Worm (Caenorhabditis elegans) whole organism, midembryonic: ENCODE results near the gene Y54G9A.7.

Experiments used
- T22C8.4 ChIP-seq: fragments of 200-800 bp; sonication (Bioruptor generic); IDR thresholded peaks from 2 replicates; pipeline ENCODE4 v1.3.6; 2022; ENCODE audit warnings: missing genetic modification characterization, missing compliant biosample characterization
- cog-1 ChIP-seq: sonication (generic microtip); optimal IDR thresholded peaks from 2 replicates; lab custom pipeline; 2016; ENCODE audit warnings: missing genetic modification characterization, missing compliant biosample characterization
- flt-1 ChIP-seq: fragments of 200-800 bp; sonication (Bioruptor generic); IDR thresholded peaks from 2 replicates; pipeline ENCODE4 v1.3.6; 2022; ENCODE audit warnings: missing genetic modification characterization, missing compliant biosample characterization
- klf-2 ChIP-seq: fragments of 200-800 bp; sonication (Bioruptor generic); conservative IDR thresholded peaks from 2 replicates; pipeline ENCODE4 v1.3.6; 2022; ENCODE audit warnings: missing genetic modification reagents, missing genetic modification characterization, missing compliant biosample characterization
- ztf-23 ChIP-seq: fragments of 200-800 bp; sonication (Bioruptor generic); IDR thresholded peaks from 2 replicates; pipeline ENCODE4 v1.3.6; 2022; ENCODE audit warnings: missing genetic modification reagents, missing genetic modification characterization, missing compliant biosample characterization
- ztf-29 ChIP-seq: fragments of 200-800 bp; sonication (Bioruptor generic); IDR thresholded peaks from 2 replicates; pipeline ENCODE4 v1.3.6; 2022; ENCODE audit warnings: missing genetic modification reagents, missing genetic modification characterization, missing compliant biosample characterization

DNA sequence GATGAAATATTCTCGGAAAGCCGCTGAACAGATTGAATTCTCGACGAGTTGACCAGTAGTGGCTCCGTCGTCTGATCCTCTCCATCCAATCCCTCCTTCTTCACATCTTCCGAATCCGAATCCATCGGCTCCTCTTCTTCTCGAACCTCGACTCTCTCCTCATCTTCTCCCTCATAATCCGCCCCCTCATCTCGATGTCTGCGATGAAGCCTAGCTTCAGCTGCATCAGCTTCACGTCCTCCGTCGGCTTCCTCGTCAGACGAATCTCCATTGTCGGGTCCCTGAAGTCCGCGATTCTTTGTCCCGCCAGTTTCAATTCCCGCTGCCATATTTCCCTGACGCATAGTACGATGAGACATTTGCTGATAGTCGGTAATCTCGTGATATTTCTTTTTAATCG is 40.0 kb downstream of the Y54G9A.7 start:
- no peak for TF ChIP-seq T22C8.4 (GFP tag; lab: Robert Waterston, UW)
- TF ChIP-seq ztf-23 (GFP tag; lab: Robert Waterston, UW) = no peak
- no peak for TF ChIP-seq klf-2 (GFP tag; lab: Robert Waterston, UW)
- TF ChIP-seq flt-1 (GFP tag; lab: Robert Waterston, UW) = no peak
- TF ChIP-seq cog-1 (tag; lab: Kevin White, UChicago) = no peak
- no peak for TF ChIP-seq ztf-29 (GFP tag; lab: Robert Waterston, UW)
